Fruit fly (Drosophila melanogaster) whole organism, embryonic: Measurements from ENCODE around the gene CG10089.

Source experiments
- Asciz ChIP-seq: fragments of 200-800 bp; sonication (Bioruptor generic); optimal IDR thresholded peaks from 2 replicates; lab custom pipeline; 2017; ENCODE audit warnings: missing biosample characterization, mild to moderate bottlenecking, missing genetic modification characterization, missing genetic modification reagents
- Atf6 ChIP-seq: fragments of 200-800 bp; sonication (Bioruptor generic); IDR thresholded peaks from 2 replicates; pipeline ENCODE4 v1.3.6; 2022; ENCODE audit warnings: missing biosample characterization, missing genetic modification characterization
- CG12219 ChIP-seq: fragments of 200-800 bp; sonication (Bioruptor generic); optimal IDR thresholded peaks from 3 replicates; lab custom pipeline; 2018; ENCODE audit warnings: missing biosample characterization, mild to moderate bottlenecking, missing genetic modification characterization
- CG12769 ChIP-seq: fragments of 200-800 bp; sonication (Bioruptor generic); optimal IDR thresholded peaks from 2 replicates; lab custom pipeline; 2019; ENCODE audit warnings: missing biosample characterization, mild to moderate bottlenecking, missing genetic modification characterization, moderate library complexity
- CG13123 ChIP-seq: fragments of 200-800 bp; sonication (Bioruptor generic); optimal IDR thresholded peaks from 2 replicates; lab custom pipeline; 2016; ENCODE audit warnings: missing biosample characterization, missing genetic modification characterization
- CG13894 ChIP-seq: fragments of 200-800 bp; sonication (Bioruptor generic); optimal IDR thresholded peaks from 3 replicates; lab custom pipeline; 2018; ENCODE audit warnings: missing biosample characterization, mild to moderate bottlenecking, missing genetic modification characterization, moderate library complexity
- CG15696 ChIP-seq: fragments of 200-800 bp; sonication (Bioruptor generic); optimal IDR thresholded peaks from 2 replicates; lab custom pipeline; 2019; ENCODE audit warnings: missing biosample characterization, mild to moderate bottlenecking, missing genetic modification characterization, moderate library complexity
- CG1602 ChIP-seq: fragments of 200-800 bp; sonication (Bioruptor generic); optimal IDR thresholded peaks from 3 replicates; lab custom pipeline; 2016; ENCODE audit warnings: missing biosample characterization, missing genetic modification characterization
- CG2129 ChIP-seq: fragments of 200-800 bp; sonication (Bioruptor generic); IDR thresholded peaks from 2 replicates; pipeline ENCODE4 v1.3.6; 2022; ENCODE audit warnings: missing biosample characterization, missing genetic modification characterization; ENCODE audit not compliant: partially characterized antibody
- CG2202 ChIP-seq: fragments of 200-800 bp; sonication (Bioruptor generic); optimal IDR thresholded peaks from 2 replicates; lab custom pipeline; 2018; ENCODE audit warnings: missing biosample characterization, mild to moderate bottlenecking, missing genetic modification characterization
- CG3407 ChIP-seq: fragments of 200-800 bp; sonication (Bioruptor generic); optimal IDR thresholded peaks from 2 replicates; lab custom pipeline; 2018; ENCODE audit warnings: missing biosample characterization, mild to moderate bottlenecking, missing genetic modification characterization
- CG34224 ChIP-seq: fragments of 200-800 bp; sonication (Bioruptor generic); IDR thresholded peaks from 3 replicates; pipeline ENCODE4 v1.3.6; 2022; ENCODE audit warnings: missing biosample characterization, missing genetic modification characterization; ENCODE audit not compliant: partially characterized antibody
- CG3838 ChIP-seq: fragments of 200-800 bp; sonication (Bioruptor generic); optimal IDR thresholded peaks from 3 replicates; lab custom pipeline; 2016; ENCODE audit warnings: missing biosample characterization, missing genetic modification characterization
- CG4820 ChIP-seq: fragments of 200-800 bp; sonication (Bioruptor generic); optimal IDR thresholded peaks from 3 replicates; lab custom pipeline; 2016; ENCODE audit warnings: missing biosample characterization, missing genetic modification characterization
- CG6272 ChIP-seq: fragments of 200-800 bp; sonication (Bioruptor generic); IDR thresholded peaks from 2 replicates; pipeline ENCODE4 v1.3.6; 2022; ENCODE audit warnings: missing biosample characterization, missing genetic modification characterization
- CG7357 ChIP-seq: fragments of 200-800 bp; sonication (Bioruptor generic); IDR thresholded peaks from 3 replicates; pipeline ENCODE4 v1.3.6; 2022; ENCODE audit warnings: missing biosample characterization, missing genetic modification characterization
- CG7786 ChIP-seq: fragments of 200-800 bp; sonication (Bioruptor generic); optimal IDR thresholded peaks from 2 replicates; lab custom pipeline; 2016; ENCODE audit warnings: missing biosample characterization, missing genetic modification characterization
- CG8924 ChIP-seq: fragments of 200-800 bp; optimal IDR thresholded peaks from 3 replicates; lab custom pipeline; 2019; ENCODE audit warnings: missing biosample characterization, mild to moderate bottlenecking, missing genetic modification characterization, moderate library complexity
- CG9876 ChIP-seq: fragments of 200-800 bp; sonication (Bioruptor generic); optimal IDR thresholded peaks from 2 replicates; lab custom pipeline; 2016; ENCODE audit warnings: missing biosample characterization, missing genetic modification characterization
- CHES-1-like ChIP-seq: fragments of 200-800 bp; sonication (Bioruptor generic); optimal IDR thresholded peaks from 2 replicates; lab custom pipeline; 2016; ENCODE audit warnings: missing biosample characterization, missing genetic modification characterization
- D ChIP-seq, 2 experiments: fragments of 200-800 bp in 1 of 2; fragments of >200 bp in 1 of 2; sonication (Bioruptor generic) in 1 of 2; optimal IDR thresholded peaks; 2 replicates in 1 of 2; 3 replicates in 1 of 2; lab custom pipeline; 2017; ENCODE audit warnings: mild to moderate bottlenecking in 1 of 2, missing biosample characterization in 1 of 2, missing genetic modification characterization in 1 of 2, missing genetic modification reagents in 1 of 2
- Dll ChIP-seq: fragments of 200-800 bp; sonication (Bioruptor generic); IDR thresholded peaks from 4 replicates; pipeline ENCODE4 v1.3.6; 2022; ENCODE audit warnings: missing biosample characterization, missing genetic modification characterization; ENCODE audit not compliant: partially characterized antibody
- Doc2 ChIP-seq: fragments of 200-800 bp; sonication (Bioruptor generic); IDR thresholded peaks from 2 replicates; pipeline ENCODE4 v1.3.6; 2022; ENCODE audit warnings: missing biosample characterization, missing genetic modification characterization
- Hand ChIP-seq: fragments of 200-800 bp; sonication (Bioruptor generic); optimal IDR thresholded peaks from 2 replicates; lab custom pipeline; 2017; ENCODE audit warnings: mild to moderate bottlenecking, missing biosample characterization, missing genetic modification reagents, missing genetic modification characterization
- NC2α ChIP-seq: fragments of 200-800 bp; sonication (Bioruptor generic); optimal IDR thresholded peaks from 2 replicates; lab custom pipeline; 2016; ENCODE audit warnings: missing biosample characterization, missing genetic modification characterization
- Opbp ChIP-seq: fragments of 200-800 bp; sonication (Bioruptor generic); IDR thresholded peaks from 3 replicates; pipeline ENCODE4 v1.3.6; 2022; ENCODE audit warnings: missing biosample characterization, missing genetic modification characterization; ENCODE audit not compliant: partially characterized antibody
- Rfx ChIP-seq: fragments of 200-800 bp; sonication (Bioruptor generic); IDR thresholded peaks from 2 replicates; pipeline ENCODE4 v1.3.6; 2022; ENCODE audit warnings: missing biosample characterization, missing genetic modification characterization
- Sox100B ChIP-seq: fragments of 200-800 bp; sonication (Bioruptor generic); optimal IDR thresholded peaks from 3 replicates; lab custom pipeline; 2018; ENCODE audit warnings: missing biosample characterization, mild to moderate bottlenecking, missing genetic modification characterization
- al ChIP-seq: fragments of 200-800 bp; sonication (Bioruptor generic); IDR thresholded peaks from 2 replicates; pipeline ENCODE4 v1.3.6; 2022; ENCODE audit warnings: missing biosample characterization, missing genetic modification characterization
- ato ChIP-seq: fragments of 200-800 bp; sonication (Bioruptor generic); IDR thresholded peaks from 2 replicates; pipeline ENCODE4 v1.3.6; 2022; ENCODE audit warnings: missing biosample characterization, missing genetic modification characterization; ENCODE audit not compliant: partially characterized antibody
- crc ChIP-seq: fragments of 200-800 bp; sonication (Bioruptor generic); optimal IDR thresholded peaks from 2 replicates; lab custom pipeline; 2016; ENCODE audit warnings: missing biosample characterization, missing genetic modification characterization
- da ChIP-seq: fragments of 200-800 bp; sonication (Bioruptor generic); optimal IDR thresholded peaks from 2 replicates; lab custom pipeline; 2016; ENCODE audit warnings: missing biosample characterization, missing genetic modification characterization
- disco-r ChIP-seq: fragments of 200-800 bp; sonication (Bioruptor generic); optimal IDR thresholded peaks from 2 replicates; lab custom pipeline; 2016; ENCODE audit warnings: missing biosample characterization, missing genetic modification characterization
- fd102C ChIP-seq: fragments of 200-800 bp; sonication (Bioruptor generic); optimal IDR thresholded peaks from 2 replicates; lab custom pipeline; 2018; ENCODE audit warnings: missing biosample characterization, mild to moderate bottlenecking, missing genetic modification characterization, moderate library complexity
- grn ChIP-seq: fragments of 200-800 bp; sonication (Bioruptor generic); optimal IDR thresholded peaks from 3 replicates; lab custom pipeline; 2017; ENCODE audit warnings: missing biosample characterization, missing genetic modification characterization
- gsb ChIP-seq: fragments of 200-800 bp; sonication (Bioruptor generic); IDR thresholded peaks from 2 replicates; pipeline ENCODE4 v1.3.6; 2022; ENCODE audit warnings: missing biosample characterization, missing genetic modification characterization
- gt ChIP-seq: fragments of 200-800 bp; sonication (Bioruptor generic); IDR thresholded peaks from 2 replicates; pipeline ENCODE4 v1.3.6; 2022; ENCODE audit warnings: missing biosample characterization, missing genetic modification characterization
- jigr1 ChIP-seq: fragments of 200-800 bp; sonication (Bioruptor generic); IDR thresholded peaks from 3 replicates; pipeline ENCODE4 v1.3.6; 2022; ENCODE audit warnings: missing biosample characterization, missing genetic modification characterization
- knrl ChIP-seq: fragments of 200-800 bp; sonication (Bioruptor generic); IDR thresholded peaks from 3 replicates; pipeline ENCODE4 v1.3.6; 2022; ENCODE audit warnings: missing biosample characterization, missing genetic modification characterization; ENCODE audit not compliant: partially characterized antibody
- lbe ChIP-seq: fragments of 200-800 bp; sonication (Bioruptor generic); optimal IDR thresholded peaks from 2 replicates; lab custom pipeline; 2016; ENCODE audit warnings: missing biosample characterization, mild to moderate bottlenecking, missing genetic modification characterization
- onecut ChIP-seq: fragments of 200-800 bp; sonication (Bioruptor generic); IDR thresholded peaks from 2 replicates; pipeline ENCODE4 v1.3.6; 2022; ENCODE audit warnings: missing biosample characterization, missing genetic modification characterization
- otp ChIP-seq: fragments of 200-800 bp; sonication (Bioruptor generic); IDR thresholded peaks from 3 replicates; pipeline ENCODE4, ENCODE4 v1.3.6; 2022; ENCODE audit warnings: missing biosample characterization, missing genetic modification characterization
- ranshi ChIP-seq: fragments of 200-800 bp; sonication (Bioruptor generic); IDR thresholded peaks from 2 replicates; pipeline ENCODE4 v1.3.6; 2022; ENCODE audit warnings: missing biosample characterization, missing genetic modification characterization
- sc ChIP-seq, 3 experiments: fragments of >200 bp in 2 of 3; fragments of 200-800 bp in 1 of 3; sonication (Bioruptor generic) in 1 of 3; optimal IDR thresholded peaks; 2 replicates in 2 of 3; 3 replicates in 1 of 3; lab custom pipeline; 2017; ENCODE audit warnings: mild to moderate bottlenecking in 1 of 3, missing biosample characterization in 1 of 3, missing genetic modification characterization in 1 of 3, missing genetic modification reagents in 1 of 3
- scrt ChIP-seq: fragments of 200-800 bp; sonication (Bioruptor generic); optimal IDR thresholded peaks from 2 replicates; lab custom pipeline; 2018; ENCODE audit warnings: missing biosample characterization, mild to moderate bottlenecking, missing genetic modification characterization, moderate library complexity
- shn ChIP-seq: fragments of 200-800 bp; sonication (Bioruptor generic); optimal IDR thresholded peaks from 3 replicates; lab custom pipeline; 2016; ENCODE audit warnings: missing biosample characterization, missing genetic modification characterization
- sqz ChIP-seq: fragments of 200-800 bp; sonication (Bioruptor generic); optimal IDR thresholded peaks from 3 replicates; lab custom pipeline; 2018; ENCODE audit warnings: missing biosample characterization, mild to moderate bottlenecking, missing genetic modification characterization
- stc ChIP-seq: fragments of 200-800 bp; sonication (Bioruptor generic); IDR thresholded peaks from 2 replicates; pipeline ENCODE4 v1.3.6; 2022; ENCODE audit warnings: missing biosample characterization, missing genetic modification characterization
- tna ChIP-seq: fragments of 200-800 bp; sonication (Bioruptor generic); IDR thresholded peaks from 2 replicates; pipeline ENCODE4 v1.3.6; 2022; ENCODE audit warnings: missing biosample characterization, missing genetic modification characterization; ENCODE audit not compliant: partially characterized antibody

Gene CG10089

dm6 chr3L:13513112-13513538 lies 38.5 kb upstream of the CG10089 start, which contains the start of the genes Vps36 and Liprin-beta (continued):
- TF ChIP-seq CG1602 (GFP tag; lab: Kevin White, UChicago) (peak; percentile 93), onecut (GFP tag; lab: Robert Waterston, UW) (no peak), al (GFP tag; lab: Robert Waterston, UW) (peak; percentile 86), Opbp (GFP tag; lab: Robert Waterston, UW) (peak; percentile 90; the same call in 2 of the 3 replicates), knrl (peak; percentile 99), sqz (GFP tag; lab: Kevin White, UChicago) (no peak), Hand (GFP tag; lab: Kevin White, UChicago) (peak; percentile 17), otp (GFP tag; lab: Robert Waterston, UW) (peak; percentile 60; the same call in 1 of the 3 replicates), sc (optimal IDR thresholded peaks at IDR 0.05; lab: Kevin White, UChicago) (no peak), sc (GFP tag; optimal IDR thresholded peaks at IDR 0.05; lab: Kevin White, UChicago) (peak; percentile 66), CG13123 (peak; percentile 67), disco-r (GFP tag; lab: Kevin White, UChicago) (peak; percentile 71), CG7357 (peak; percentile 77; the same call in 1 of the 3 replicates), CG7786 (GFP tag; lab: Kevin White, UChicago) (peak; percentile 89), Doc2 (GFP tag; lab: Robert Waterston, UW) (peak; percentile 48; the same call in 1 of the 2 replicates), crc (GFP tag; lab: Kevin White, UChicago) (peak; percentile 79), CG13894 (tag; lab: Kevin White, UChicago) (no peak), Asciz (GFP tag; lab: Kevin White, UChicago) (no peak), CG2202 (tag; lab: Kevin White, UChicago) (peak; percentile 62), CG3838 (GFP tag; lab: Kevin White, UChicago) (peak; percentile 62), ato (GFP tag; lab: Robert Waterston, UW) (peak; percentile 74), D (optimal IDR thresholded peaks at IDR 0.05; lab: Kevin White, UChicago) (no peak), D (GFP tag; optimal IDR thresholded peaks at IDR 0.05; lab: Kevin White, UChicago) (no peak), CG3407 (GFP tag; lab: Kevin White, UChicago) (no peak), grn (GFP tag; lab: Kevin White, UChicago) (no peak), CG8924 (tag; lab: Kevin White, UChicago) (peak; percentile 82), scrt (peak; percentile 9), CG4820 (peak; percentile 84), lbe (GFP tag; lab: Kevin White, UChicago) (no peak), CG6272 (GFP tag; lab: Robert Waterston, UW) (peak; percentile 93), CG9876 (GFP tag; lab: Kevin White, UChicago) (peak; percentile 83), CG2129 (GFP tag; lab: Robert Waterston, UW) (peak; percentile 95), ranshi (peak; percentile 90), fd102C (no peak), CG12219 (GFP tag; lab: Kevin White, UChicago) (no peak), gsb (GFP tag; lab: Robert Waterston, UW) (peak; percentile 62), NC2α (GFP tag; lab: Kevin White, UChicago) (peak; percentile 78), da (GFP tag; lab: Kevin White, UChicago) (peak; percentile 80), stc (peak; percentile 71; the same call in 1 of the 2 replicates), CG12769 (tag; lab: Kevin White, UChicago) (no peak), shn (GFP tag; lab: Kevin White, UChicago) (peak; percentile 93), jigr1 (GFP tag; lab: Robert Waterston, UW) (peak; percentile 77), tna (GFP tag; lab: Robert Waterston, UW) (peak; percentile 88), Dll (GFP tag; lab: Robert Waterston, UW) (peak; percentile 99), CHES-1-like (GFP tag; lab: Kevin White, UChicago) (peak; percentile 95), Rfx (peak; percentile 95), Sox100B (GFP tag; lab: Kevin White, UChicago) (no peak), Atf6 (GFP tag; lab: Robert Waterston, UW) (peak; percentile 81), CG15696 (tag; lab: Kevin White, UChicago) (peak; percentile 87), gt (GFP tag; lab: Robert Waterston, UW) (peak; percentile 74), CG34224 (peak; percentile 88)
